Fruit fly (Drosophila melanogaster) whole organism, prepupa: ENCODE data around the gene IleRS.

Experiments used
- Blimp-1 ChIP-seq: fragments of 200-800 bp; sonication (Bioruptor generic); optimal IDR thresholded peaks from 3 replicates; lab custom pipeline; 2017; ENCODE audit warnings: missing biosample characterization, missing genetic modification characterization, mild to moderate bottlenecking, moderate library complexity, missing genetic modification reagents
- CG10631 ChIP-seq: fragments of 200-800 bp; sonication (Bioruptor generic); optimal IDR thresholded peaks from 2 replicates; lab custom pipeline; 2016; ENCODE audit warnings: missing biosample characterization, missing genetic modification characterization
- CG10669 ChIP-seq: fragments of 200-800 bp; sonication (Bioruptor generic); optimal IDR thresholded peaks from 3 replicates; lab custom pipeline; 2018; ENCODE audit warnings: missing biosample characterization, mild to moderate bottlenecking, missing genetic modification characterization, moderate library complexity
- CG11294 ChIP-seq: fragments of 200-800 bp; sonication (Bioruptor generic); IDR thresholded peaks from 2 replicates; pipeline ENCODE4 v1.3.6; 2022; ENCODE audit warnings: missing biosample characterization, missing genetic modification characterization
- CG11902 ChIP-seq: fragments of 200-800 bp; sonication (Bioruptor generic); optimal IDR thresholded peaks from 3 replicates; lab custom pipeline; 2016; ENCODE audit warnings: missing biosample characterization, missing genetic modification characterization
- CG15336 ChIP-seq: fragments of 200-800 bp; sonication (Bioruptor generic); IDR thresholded peaks from 2 replicates; pipeline ENCODE4 v1.3.6; 2022; ENCODE audit warnings: missing biosample characterization, missing genetic modification characterization
- CG16779 ChIP-seq: fragments of 200-800 bp; sonication (Bioruptor generic); optimal IDR thresholded peaks from 3 replicates; lab custom pipeline; 2017; ENCODE audit warnings: missing biosample characterization, mild to moderate bottlenecking, missing genetic modification characterization
- CG31627 ChIP-seq: fragments of 200-800 bp; sonication (Bioruptor generic); optimal IDR thresholded peaks from 3 replicates; lab custom pipeline; 2016; ENCODE audit warnings: missing biosample characterization, missing genetic modification characterization
- CG32006 ChIP-seq: fragments of 200-800 bp; sonication (Bioruptor generic); optimal IDR thresholded peaks from 3 replicates; lab custom pipeline; 2017; ENCODE audit warnings: missing biosample characterization, mild to moderate bottlenecking, missing genetic modification characterization
- CG3919 ChIP-seq: fragments of 200-800 bp; sonication (Bioruptor generic); optimal IDR thresholded peaks from 3 replicates; lab custom pipeline; 2016; ENCODE audit warnings: missing biosample characterization, missing genetic modification characterization
- CG6276 ChIP-seq: fragments of 200-800 bp; sonication (Bioruptor generic); optimal IDR thresholded peaks from 2 replicates; lab custom pipeline; 2017; ENCODE audit warnings: missing biosample characterization, mild to moderate bottlenecking, missing genetic modification characterization
- CG6808 ChIP-seq: fragments of 200-800 bp; sonication (Bioruptor generic); optimal IDR thresholded peaks from 3 replicates; lab custom pipeline; 2017; ENCODE audit warnings: missing biosample characterization, missing genetic modification characterization, mild to moderate bottlenecking, moderate library complexity, missing genetic modification reagents
- CG6854 ChIP-seq: fragments of 200-800 bp; sonication (Bioruptor generic); optimal IDR thresholded peaks from 2 replicates; lab custom pipeline; 2017; ENCODE audit warnings: missing biosample characterization, mild to moderate bottlenecking, missing genetic modification characterization
- CG7368 ChIP-seq: fragments of 200-800 bp; sonication (Bioruptor generic); optimal IDR thresholded peaks from 3 replicates; lab custom pipeline; 2016; ENCODE audit warnings: missing biosample characterization, missing genetic modification characterization
- CG8119 ChIP-seq: fragments of 200-800 bp; sonication (Bioruptor generic); IDR thresholded peaks from 3 replicates; pipeline ENCODE4 v1.3.6; 2022; ENCODE audit warnings: missing biosample characterization, missing genetic modification characterization
- CG8319 ChIP-seq: fragments of 200-800 bp; sonication (Bioruptor generic); optimal IDR thresholded peaks from 3 replicates; lab custom pipeline; 2016; ENCODE audit warnings: missing biosample characterization, missing genetic modification characterization
- CG9139 ChIP-seq: fragments of 200-800 bp; sonication (Bioruptor generic); optimal IDR thresholded peaks from 3 replicates; lab custom pipeline; 2017; ENCODE audit warnings: missing biosample characterization, mild to moderate bottlenecking, missing genetic modification characterization
- Eip75B ChIP-seq: fragments of 200-800 bp; sonication (Bioruptor generic); optimal IDR thresholded peaks from 3 replicates; lab custom pipeline; 2016; ENCODE audit warnings: missing biosample characterization, missing genetic modification characterization
- Eip78C ChIP-seq: fragments of 200-800 bp; sonication (Bioruptor generic); peaks from one replicate; lab custom pipeline; 2016; ENCODE audit warnings: missing biosample characterization, missing genetic modification characterization
- Ets96B ChIP-seq: fragments of 200-800 bp; optimal IDR thresholded peaks from 2 replicates; lab custom pipeline; 2019; ENCODE audit warnings: missing biosample characterization, mild to moderate bottlenecking, missing genetic modification characterization, moderate library complexity
- Hr39 ChIP-seq: fragments of 200-800 bp; sonication (Bioruptor generic); optimal IDR thresholded peaks from 2 replicates; lab custom pipeline; 2016; ENCODE audit warnings: missing biosample characterization, missing genetic modification characterization
- Hr4 ChIP-seq: fragments of 200-800 bp; sonication (Bioruptor generic); optimal IDR thresholded peaks from 3 replicates; lab custom pipeline; 2016; ENCODE audit warnings: missing biosample characterization, missing genetic modification characterization
- Met ChIP-seq: fragments of 200-800 bp; sonication (Bioruptor generic); optimal IDR thresholded peaks from 3 replicates; lab custom pipeline; 2016; ENCODE audit warnings: missing biosample characterization, missing genetic modification characterization
- OdsH ChIP-seq: fragments of 200-800 bp; sonication (Bioruptor generic); optimal IDR thresholded peaks from 3 replicates; lab custom pipeline; 2016; ENCODE audit warnings: missing biosample characterization, missing genetic modification characterization
- Smox ChIP-seq: fragments of 200-800 bp; sonication (Bioruptor generic); optimal IDR thresholded peaks from 3 replicates; lab custom pipeline; 2016; ENCODE audit warnings: missing biosample characterization, missing genetic modification characterization
- Sox102F ChIP-seq: fragments of 200-800 bp; sonication (Bioruptor generic); optimal IDR thresholded peaks from 2 replicates; lab custom pipeline; 2016; ENCODE audit warnings: missing biosample characterization, mild to moderate bottlenecking, missing genetic modification characterization
- Sox15 ChIP-seq: fragments of 200-800 bp; sonication (Bioruptor generic); optimal IDR thresholded peaks from 3 replicates; lab custom pipeline; 2016; ENCODE audit warnings: missing biosample characterization, missing genetic modification characterization
- achi ChIP-seq: fragments of 200-800 bp; sonication (Bioruptor generic); optimal IDR thresholded peaks from 3 replicates; lab custom pipeline; 2016; ENCODE audit warnings: missing biosample characterization, missing genetic modification characterization
- cyc ChIP-seq: fragments of 200-800 bp; sonication (Bioruptor generic); optimal IDR thresholded peaks from 3 replicates; lab custom pipeline; 2016; ENCODE audit warnings: missing biosample characterization, missing genetic modification characterization
- eg ChIP-seq: fragments of 200-800 bp; sonication (Bioruptor generic); IDR thresholded peaks from 3 replicates; pipeline ENCODE4 v1.3.6; 2022; ENCODE audit warnings: missing biosample characterization, missing genetic modification characterization
- esn ChIP-seq: fragments of 200-800 bp; sonication (Bioruptor generic); optimal IDR thresholded peaks from 2 replicates; lab custom pipeline; 2016; ENCODE audit warnings: missing biosample characterization, mild to moderate bottlenecking, missing genetic modification characterization, moderate library complexity
- fd85E ChIP-seq: fragments of 200-800 bp; sonication (Bioruptor generic); optimal IDR thresholded peaks from 3 replicates; lab custom pipeline; 2016; ENCODE audit warnings: missing biosample characterization, missing genetic modification characterization
- lz ChIP-seq: fragments of 200-800 bp; sonication (Bioruptor generic); optimal IDR thresholded peaks from 3 replicates; lab custom pipeline; 2016; ENCODE audit warnings: missing biosample characterization, missing genetic modification characterization
- net ChIP-seq: fragments of 200-800 bp; sonication (Bioruptor generic); optimal IDR thresholded peaks from 3 replicates; lab custom pipeline; 2016; ENCODE audit warnings: missing biosample characterization, missing genetic modification characterization
- pdm3 ChIP-seq: fragments of 200-800 bp; sonication (Bioruptor generic); optimal IDR thresholded peaks from 3 replicates; lab custom pipeline; 2016; ENCODE audit warnings: missing biosample characterization, missing genetic modification characterization
- ss ChIP-seq, 2 experiments: fragments of 200-800 bp; sonication (Bioruptor generic); optimal IDR thresholded peaks; 2 replicates in 1 of 2; 3 replicates in 1 of 2; lab custom pipeline; 2017 to 2018; ENCODE audit warnings: mild to moderate bottlenecking in 2 of 2, missing biosample characterization in 2 of 2, missing genetic modification characterization in 2 of 2, moderate library complexity in 1 of 2
- topi ChIP-seq: fragments of 200-800 bp; sonication (Bioruptor generic); optimal IDR thresholded peaks from 3 replicates; lab custom pipeline; 2016; ENCODE audit warnings: missing biosample characterization, missing genetic modification characterization

The IleRS gene

DNA sequence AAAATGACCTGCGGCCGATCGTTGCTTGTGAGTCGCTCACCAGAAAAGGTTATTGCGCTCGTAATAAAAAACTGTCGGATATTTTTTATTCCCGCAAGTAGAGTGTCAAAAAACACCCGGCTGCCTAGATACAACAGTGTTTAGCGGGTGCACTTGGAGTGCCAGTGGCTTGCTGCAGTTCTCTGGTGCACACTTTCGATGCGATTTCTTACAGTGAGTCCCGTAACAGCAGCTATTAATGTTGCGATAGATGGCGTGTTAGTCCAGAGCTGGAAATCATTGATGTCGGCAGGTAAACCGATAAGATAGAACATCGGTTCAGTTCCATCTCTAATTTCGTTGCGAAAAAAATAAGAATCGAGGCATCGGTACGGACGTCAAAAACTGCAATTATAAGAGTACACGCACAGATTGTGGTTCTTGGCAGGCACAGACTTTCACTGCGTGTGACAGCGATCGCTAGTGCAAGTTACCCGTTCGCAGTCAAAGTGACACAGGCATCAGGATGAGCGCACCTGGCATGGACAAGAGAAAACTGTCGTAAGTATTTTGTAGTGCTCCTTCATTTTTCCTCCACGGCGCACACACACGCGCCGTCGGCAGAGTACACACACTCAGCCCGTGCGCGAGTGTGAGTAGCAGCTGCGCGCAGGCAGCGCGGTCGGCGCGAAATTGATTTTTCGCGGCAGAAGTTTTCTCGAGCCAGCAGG is 21.1 kb upstream of the IleRS start, which contains the start of gene Csp (continued):
- TF ChIP-seq achi (no peak), CG16779 (peak; percentile 57), Sox102F (GFP tag; lab: Kevin White, UChicago) (peak; percentile 17), eg (peak; percentile 65; the same call in 2 of the 3 replicates), CG7368 (no peak), ss (GFP tag; optimal IDR thresholded peaks at IDR 0.05; lab: Kevin White, UChicago) (peak; percentile 47 to 62), Hr4 (GFP tag; lab: Kevin White, UChicago) (peak; percentile 10), net (GFP tag; lab: Kevin White, UChicago) (peak; percentile 14), Met (GFP tag; lab: Kevin White, UChicago) (peak; percentile 46)

DNA sequence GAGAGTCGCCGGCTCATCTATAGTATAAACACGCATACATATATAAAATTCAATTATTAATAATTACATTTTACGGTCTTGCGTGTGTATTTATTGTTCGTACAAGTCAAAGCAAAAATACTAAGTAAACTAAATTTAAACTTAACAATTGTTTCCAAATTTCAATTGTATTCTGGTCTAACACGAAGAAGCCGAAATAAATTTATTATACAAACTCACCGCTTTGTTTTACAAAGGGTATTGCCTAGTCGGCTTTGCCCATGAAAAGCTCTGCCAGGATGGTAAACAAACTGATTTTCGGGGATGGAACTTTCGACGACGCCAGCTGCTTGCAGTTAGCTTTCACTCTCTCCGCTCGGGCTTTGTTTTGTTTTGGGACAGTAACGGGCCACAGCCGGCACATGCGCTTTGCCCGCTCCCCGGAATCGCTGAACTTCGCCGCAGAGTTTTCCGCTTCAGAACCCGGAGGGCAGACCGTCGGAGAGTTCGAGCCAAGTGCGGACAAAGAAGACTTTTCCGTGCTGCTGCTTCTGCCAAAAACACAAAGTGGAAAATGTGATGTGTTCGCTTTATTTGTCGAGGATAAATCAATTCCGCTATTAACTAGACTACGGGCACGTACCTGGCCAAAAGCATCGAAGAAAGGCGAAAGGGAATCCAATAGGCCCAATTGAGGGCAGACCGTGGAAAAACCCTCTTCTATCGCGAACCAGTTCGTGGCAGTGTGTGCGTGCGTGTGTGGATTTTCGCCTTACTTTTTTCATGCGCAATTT is 14.8 kb upstream of the IleRS start, which contains the start of gene Srpk79D:
Srpk79D (plus strand) TSS at position 457 of the 773 bp plus-strand sequence.
- TF ChIP-seq Smox (peak; percentile 4), Met (GFP tag; lab: Kevin White, UChicago) (peak; percentile 7), achi (no peak), Hr4 (GFP tag; lab: Kevin White, UChicago) (no peak), Blimp-1 (no peak), Sox15 (no peak), esn (GFP tag; lab: Kevin White, UChicago) (peak; percentile 4), Eip78C (GFP tag; lab: Kevin White, UChicago) (peak; percentile 56), CG8319 (no peak), Hr39 (GFP tag; lab: Kevin White, UChicago) (peak; percentile 19), CG31627 (GFP tag; lab: Kevin White, UChicago) (peak; percentile 1), CG10669 (GFP tag; lab: Kevin White, UChicago) (no peak)

DNA sequence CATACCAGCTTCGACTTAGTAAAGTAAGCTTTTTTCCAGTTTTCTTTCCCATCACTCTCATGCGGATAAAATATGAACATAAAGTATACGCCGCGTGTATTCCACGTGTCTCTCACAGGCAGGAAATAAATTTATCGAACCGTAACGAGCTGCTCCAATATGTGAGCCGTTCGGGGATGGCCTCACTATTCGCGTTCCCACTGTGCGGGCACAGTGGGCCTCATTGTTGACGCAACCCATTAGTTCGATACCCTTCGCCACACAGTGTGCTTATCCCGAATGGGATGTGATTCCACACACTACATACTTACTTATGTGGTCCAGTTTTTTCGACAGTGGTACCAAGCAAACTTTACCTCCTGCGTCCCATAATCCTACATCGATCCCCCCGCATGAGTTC is 12.5 kb upstream of the IleRS start:
- TF ChIP-seq CG15336 (GFP tag; lab: Robert Waterston, UW) (no peak), Met (GFP tag; lab: Kevin White, UChicago) (no peak), Ets96B (tag; lab: Kevin White, UChicago) (no peak), CG6276 (GFP tag; lab: Kevin White, UChicago) (no peak), CG6854 (GFP tag; lab: Kevin White, UChicago) (no peak), pdm3 (GFP tag; lab: Kevin White, UChicago) (no peak), CG11294 (GFP tag; lab: Robert Waterston, UW) (no peak), ss (GFP tag; optimal IDR thresholded peaks at IDR 0.05; lab: Kevin White, UChicago) (no peak), CG6808 (GFP tag; lab: Kevin White, UChicago) (peak; percentile 10), achi (no peak), fd85E (GFP tag; lab: Kevin White, UChicago) (no peak), Hr39 (GFP tag; lab: Kevin White, UChicago) (no peak), Eip78C (GFP tag; lab: Kevin White, UChicago) (peak; percentile 70), CG10669 (GFP tag; lab: Kevin White, UChicago) (no peak), Hr4 (GFP tag; lab: Kevin White, UChicago) (peak; percentile 2), CG32006 (GFP tag; lab: Kevin White, UChicago) (peak; percentile 4), CG3919 (peak; percentile 15), CG9139 (GFP tag; lab: Kevin White, UChicago) (no peak), lz (no peak), CG11902 (GFP tag; lab: Kevin White, UChicago) (no peak), CG31627 (GFP tag; lab: Kevin White, UChicago) (no peak), cyc (GFP tag; lab: Kevin White, UChicago) (no peak), OdsH (GFP tag; lab: Kevin White, UChicago) (peak; percentile 23), eg (peak; percentile 33; the same call in 1 of the 3 replicates), Eip75B (GFP tag; lab: Kevin White, UChicago) (no peak), CG10631 (GFP tag; lab: Kevin White, UChicago) (no peak), CG8119 (GFP tag; lab: Robert Waterston, UW) (0 out of 3 replicates have a peak, but pooled peaks have one; percentile 23), topi (GFP tag; lab: Kevin White, UChicago) (no peak)
